Worm (Caenorhabditis elegans): ENCODE data around the gene bre-3.

bre-3 gene

DNA sequence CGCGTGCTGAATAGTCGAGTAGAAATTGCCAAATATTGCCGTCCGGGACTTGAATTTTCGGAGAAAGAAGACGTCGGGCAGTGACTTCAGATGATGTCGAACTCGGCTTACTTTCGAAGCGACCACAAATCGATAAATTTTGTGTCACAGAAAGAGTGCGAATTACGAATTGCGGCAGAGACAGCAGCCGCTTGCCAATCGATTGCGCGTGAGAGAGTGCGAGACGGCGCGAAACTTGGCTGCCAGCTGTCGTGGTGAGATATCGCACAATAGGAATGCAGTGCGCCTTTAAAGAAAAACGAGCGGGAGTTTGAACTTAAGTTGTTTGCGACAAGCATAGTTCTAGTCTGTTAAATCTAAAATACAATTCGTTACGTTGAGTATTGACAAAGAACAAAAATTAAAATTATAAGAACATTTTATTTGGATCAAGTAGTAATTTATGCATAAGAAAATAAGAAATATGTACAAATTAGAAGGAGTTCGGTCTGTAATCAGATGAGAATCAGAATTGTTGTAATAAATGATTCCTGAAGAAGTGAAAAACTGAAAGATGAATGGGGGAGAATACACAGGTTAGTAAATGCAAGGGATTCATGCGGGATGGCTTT is 41.8 kb downstream of the bre-3 start, which contains the start of gene pir-2 (continued):
- peak; percentile 83 for TF ChIP-seq F13H6.1 (tag; optimal IDR thresholded peaks at IDR 0.05)
- TF ChIP-seq lin-13 (GFP tag; optimal IDR thresholded peaks at IDR 0.05), result peak; percentile 90
- no peak for TF ChIP-seq ztf-1 (GFP tag; conservative IDR thresholded peaks at IDR 0.05)
- TF ChIP-seq sma-9 (GFP tag; optimal IDR thresholded peaks at IDR 0.05), result peak; percentile 81
- TF ChIP-seq sma-9 (tag; optimal IDR thresholded peaks at IDR 0.05), result no peak
- TF ChIP-seq blmp-1 (tag; optimal IDR thresholded peaks at IDR 0.05; ENCODE audit: insufficient read depth), result peak; percentile 27
- TF ChIP-seq nhr-11 (tag; optimal IDR thresholded peaks at IDR 0.05), result no peak
- no peak for TF ChIP-seq peb-1 (tag; optimal IDR thresholded peaks at IDR 0.05)
- TF ChIP-seq crh-2 (tag; optimal IDR thresholded peaks at IDR 0.05), result peak; percentile 93
- peak; percentile 90 for TF ChIP-seq lin-11 (tag; optimal IDR thresholded peaks at IDR 0.05)
- peak; percentile 42 for TF ChIP-seq sem-4 (tag; optimal IDR thresholded peaks at IDR 0.05)
- TF ChIP-seq nhr-77 (tag; optimal IDR thresholded peaks at IDR 0.05), result no peak
- TF ChIP-seq nhr-12 (tag; optimal IDR thresholded peaks at IDR 0.05), result no peak
- TF ChIP-seq nhr-237 (tag; optimal IDR thresholded peaks at IDR 0.05), result no peak
- TF ChIP-seq aly-2 (tag; optimal IDR thresholded peaks at IDR 0.05), result no peak
- no peak for TF ChIP-seq mbf-1 (tag; optimal IDR thresholded peaks at IDR 0.05)
- peak; percentile 92 for TF ChIP-seq nhr-129 (tag; optimal IDR thresholded peaks at IDR 0.05)
- TF ChIP-seq Y55F3AM.14 (GFP tag; optimal IDR thresholded peaks at IDR 0.05), result peak; percentile 7
- peak; percentile 41 for TF ChIP-seq nhr-6 (tag; optimal IDR thresholded peaks at IDR 0.05)
- TF ChIP-seq snpc-4 (tag; optimal IDR thresholded peaks at IDR 0.05), result peak; percentile 79
- TF ChIP-seq mdl-1 (tag; optimal IDR thresholded peaks at IDR 0.05), result peak; percentile 28 to 46
- TF ChIP-seq skn-1 (tag; optimal IDR thresholded peaks at IDR 0.05), result no peak

DNA sequence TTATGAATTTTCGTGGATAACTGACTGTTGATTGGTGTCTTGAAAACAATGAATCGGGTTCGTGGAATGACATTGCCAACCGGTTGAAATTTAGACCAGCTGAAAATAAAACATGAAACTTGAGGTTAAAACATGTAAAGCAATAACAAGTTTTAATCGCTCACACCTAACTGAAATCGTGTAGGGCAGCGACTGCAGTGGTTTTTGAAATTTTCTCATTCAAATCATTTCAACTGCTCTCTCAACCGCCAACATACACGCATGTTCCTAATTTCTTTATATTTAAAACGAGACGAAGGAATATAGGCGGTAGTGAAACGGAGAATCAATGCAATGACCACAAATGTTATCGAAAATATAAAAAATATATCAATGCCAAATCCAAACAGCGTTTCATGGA is 42.4 kb downstream of the bre-3 start:
- no peak for TF ChIP-seq unc-55 (GFP tag; optimal IDR thresholded peaks at IDR 0.05)
- no peak for TF ChIP-seq nhr-10 (tag; optimal IDR thresholded peaks at IDR 0.05)
- no peak for TF ChIP-seq lin-11 (tag; optimal IDR thresholded peaks at IDR 0.05)
- TF ChIP-seq F13H6.1 (tag; optimal IDR thresholded peaks at IDR 0.05), result no peak
- no peak for TF ChIP-seq mdl-1 (tag; optimal IDR thresholded peaks at IDR 0.05)

DNA sequence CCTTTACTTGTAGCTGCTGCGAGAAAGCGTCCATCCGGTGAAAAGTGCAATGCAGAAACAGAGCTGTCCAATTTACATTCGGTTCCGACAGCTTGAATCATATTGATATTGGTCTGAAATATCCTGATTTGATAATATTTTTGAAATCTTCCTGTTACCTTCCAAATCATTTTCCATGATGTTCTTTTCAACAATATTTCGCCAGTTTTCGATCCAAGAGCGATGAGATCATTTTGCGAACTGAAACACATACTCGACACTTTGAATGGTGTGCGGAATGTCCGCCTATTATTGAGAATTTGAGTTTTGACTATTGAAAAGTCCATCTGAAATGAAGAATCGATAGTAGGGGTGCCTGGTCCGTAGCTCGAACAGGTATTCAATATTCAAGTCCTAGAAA is 44.1 kb downstream of the bre-3 start, which contains the start of gene emb-30:
TSS of gene emb-30 (minus strand) at position 328 of the 400 bp plus-strand sequence.
- TF ChIP-seq sem-4 (tag; optimal IDR thresholded peaks at IDR 0.05), result peak; percentile 7
- TF ChIP-seq blmp-1 (tag; optimal IDR thresholded peaks at IDR 0.05; ENCODE audit: insufficient read depth), result no peak
- no peak for TF ChIP-seq ceh-16 (tag; optimal IDR thresholded peaks at IDR 0.05)
- TF ChIP-seq elt-3 (tag; optimal IDR thresholded peaks at IDR 0.05), result no peak
- TF ChIP-seq ama-1 (optimal IDR thresholded peaks at IDR 0.05), result peak; percentile 31
- no peak for TF ChIP-seq ztf-1 (GFP tag; conservative IDR thresholded peaks at IDR 0.05)
- no peak for TF ChIP-seq ZK546.5 (tag; optimal IDR thresholded peaks at IDR 0.05)
- TF ChIP-seq nhr-6 (tag; optimal IDR thresholded peaks at IDR 0.05), result peak; percentile 19
- no peak for TF ChIP-seq lsy-2 (tag; optimal IDR thresholded peaks at IDR 0.05)

DNA sequence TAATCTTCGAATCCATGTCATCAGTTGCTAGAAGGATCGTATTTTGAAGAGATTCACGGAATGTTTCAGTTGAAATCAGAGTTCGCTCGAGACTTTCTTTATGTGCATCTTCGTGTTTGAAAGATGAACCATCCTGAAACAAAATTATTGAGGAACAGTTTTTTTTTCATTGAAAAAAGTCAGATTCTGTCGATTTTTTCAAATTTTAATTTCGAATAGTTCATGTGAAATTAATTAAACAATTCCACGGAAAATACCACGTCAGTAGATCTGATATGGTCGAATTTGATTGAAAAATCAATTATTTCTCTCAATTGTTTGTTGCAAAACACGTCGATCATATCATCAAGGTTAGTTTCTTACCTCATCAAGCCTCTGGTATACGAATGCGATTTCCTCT is 45.9 kb downstream of the bre-3 start, which contains the start of gene F54C8.1:
TSS of gene F54C8.1 (plus strand) at position 301 of the 400 bp plus-strand sequence.
- TF ChIP-seq dmd-4 (tag; optimal IDR thresholded peaks at IDR 0.05), result no peak
- no peak for TF ChIP-seq snpc-4 (tag; optimal IDR thresholded peaks at IDR 0.05)
- TF ChIP-seq aly-2 (tag; optimal IDR thresholded peaks at IDR 0.05), result no peak

DNA sequence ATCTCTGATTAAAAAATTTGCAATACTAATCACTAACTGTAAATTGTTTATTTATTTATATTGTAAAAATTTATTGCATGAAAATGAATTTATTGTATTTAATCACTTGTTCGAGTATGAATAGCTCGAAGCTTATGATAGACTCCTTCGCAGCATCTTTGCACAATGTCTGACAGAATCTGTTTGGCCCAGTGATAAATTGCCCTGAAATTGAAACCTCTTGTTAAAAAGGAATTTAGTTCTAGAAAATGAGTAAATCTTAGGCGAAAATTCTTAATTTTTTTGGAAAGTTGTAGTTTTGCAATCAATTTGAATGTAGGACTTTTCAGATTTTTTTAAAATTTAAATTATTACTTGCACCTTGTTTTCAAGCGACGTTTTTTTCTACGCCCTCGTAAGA is 50.3 kb downstream of the bre-3 start:
- TF ChIP-seq nhr-10 (tag; optimal IDR thresholded peaks at IDR 0.05), result no peak
- no peak for TF ChIP-seq lin-13 (GFP tag; optimal IDR thresholded peaks at IDR 0.05)
- TF ChIP-seq ceh-82 (tag; optimal IDR thresholded peaks at IDR 0.05), result no peak
- no peak for TF ChIP-seq blmp-1 (tag; optimal IDR thresholded peaks at IDR 0.05; ENCODE audit: insufficient read depth)
- no peak for TF ChIP-seq elt-1 (tag; optimal IDR thresholded peaks at IDR 0.05)
- TF ChIP-seq lsy-2 (tag; optimal IDR thresholded peaks at IDR 0.05), result no peak
- TF ChIP-seq C34F6.9 (tag; optimal IDR thresholded peaks at IDR 0.05), result no peak
- no peak for TF ChIP-seq nhr-237 (tag; optimal IDR thresholded peaks at IDR 0.05)
- TF ChIP-seq gmeb-1 (tag; optimal IDR thresholded peaks at IDR 0.05), result no peak
- TF ChIP-seq ceh-16 (tag; optimal IDR thresholded peaks at IDR 0.05), result no peak
- TF ChIP-seq sem-4 (tag; optimal IDR thresholded peaks at IDR 0.05), result no peak
- TF ChIP-seq mab-5 (tag; optimal IDR thresholded peaks at IDR 0.05), result no peak
- no peak for TF ChIP-seq snpc-4 (tag; optimal IDR thresholded peaks at IDR 0.05)
- TF ChIP-seq nhr-129 (tag; optimal IDR thresholded peaks at IDR 0.05), result no peak
